Fruit fly (Drosophila melanogaster) whole organism, prepupa: Measurements from ENCODE around the gene CG15155.

Experiments used
- Blimp-1 ChIP-seq: fragments of 200-800 bp; sonication (Bioruptor generic); optimal IDR thresholded peaks from 3 replicates; lab custom pipeline; 2017; ENCODE audit warnings: missing biosample characterization, missing genetic modification characterization, mild to moderate bottlenecking, moderate library complexity, missing genetic modification reagents
- CG10631 ChIP-seq: fragments of 200-800 bp; sonication (Bioruptor generic); optimal IDR thresholded peaks from 2 replicates; lab custom pipeline; 2016; ENCODE audit warnings: missing biosample characterization, missing genetic modification characterization
- CG11762 ChIP-seq: fragments of 200-800 bp; sonication (Bioruptor generic); optimal IDR thresholded peaks from 3 replicates; lab custom pipeline; 2016; ENCODE audit warnings: missing biosample characterization, missing genetic modification characterization; ENCODE audit not compliant: insufficient read depth
- CG11902 ChIP-seq: fragments of 200-800 bp; sonication (Bioruptor generic); optimal IDR thresholded peaks from 3 replicates; lab custom pipeline; 2016; ENCODE audit warnings: missing biosample characterization, missing genetic modification characterization
- CG15336 ChIP-seq: fragments of 200-800 bp; sonication (Bioruptor generic); IDR thresholded peaks from 2 replicates; pipeline ENCODE4 v1.3.6; 2022; ENCODE audit warnings: missing biosample characterization, missing genetic modification characterization
- CG1621 ChIP-seq: fragments of 200-800 bp; sonication (Bioruptor generic); optimal IDR thresholded peaks from 3 replicates; lab custom pipeline; 2018; ENCODE audit warnings: missing biosample characterization, mild to moderate bottlenecking, missing genetic modification characterization
- CG16779 ChIP-seq: fragments of 200-800 bp; sonication (Bioruptor generic); optimal IDR thresholded peaks from 3 replicates; lab custom pipeline; 2017; ENCODE audit warnings: missing biosample characterization, mild to moderate bottlenecking, missing genetic modification characterization
- CG3032 ChIP-seq: fragments of 200-800 bp; optimal IDR thresholded peaks from 2 replicates; lab custom pipeline; 2019; ENCODE audit warnings: missing biosample characterization, mild to moderate bottlenecking, missing genetic modification characterization, moderate library complexity
- CG31627 ChIP-seq: fragments of 200-800 bp; sonication (Bioruptor generic); optimal IDR thresholded peaks from 3 replicates; lab custom pipeline; 2016; ENCODE audit warnings: missing biosample characterization, missing genetic modification characterization
- CG32006 ChIP-seq: fragments of 200-800 bp; sonication (Bioruptor generic); optimal IDR thresholded peaks from 3 replicates; lab custom pipeline; 2017; ENCODE audit warnings: missing biosample characterization, mild to moderate bottlenecking, missing genetic modification characterization
- CG34406 ChIP-seq: fragments of 200-800 bp; sonication (Bioruptor generic); optimal IDR thresholded peaks from 3 replicates; lab custom pipeline; 2016; ENCODE audit warnings: missing biosample characterization, missing genetic modification characterization
- CG4318 ChIP-seq: fragments of 200-800 bp; sonication (Bioruptor generic); optimal IDR thresholded peaks from 3 replicates; lab custom pipeline; 2017; ENCODE audit warnings: missing biosample characterization, mild to moderate bottlenecking, missing genetic modification characterization
- CG6276 ChIP-seq: fragments of 200-800 bp; sonication (Bioruptor generic); optimal IDR thresholded peaks from 2 replicates; lab custom pipeline; 2017; ENCODE audit warnings: missing biosample characterization, mild to moderate bottlenecking, missing genetic modification characterization
- CG6792 ChIP-seq: fragments of 200-800 bp; sonication (Bioruptor generic); optimal IDR thresholded peaks from 3 replicates; lab custom pipeline; 2016; ENCODE audit warnings: missing biosample characterization, missing genetic modification characterization
- CG6808 ChIP-seq: fragments of 200-800 bp; sonication (Bioruptor generic); optimal IDR thresholded peaks from 3 replicates; lab custom pipeline; 2017; ENCODE audit warnings: missing biosample characterization, missing genetic modification characterization, mild to moderate bottlenecking, moderate library complexity, missing genetic modification reagents
- CG8119 ChIP-seq: fragments of 200-800 bp; sonication (Bioruptor generic); IDR thresholded peaks from 3 replicates; pipeline ENCODE4 v1.3.6; 2022; ENCODE audit warnings: missing biosample characterization, missing genetic modification characterization
- CG8319 ChIP-seq: fragments of 200-800 bp; sonication (Bioruptor generic); optimal IDR thresholded peaks from 3 replicates; lab custom pipeline; 2016; ENCODE audit warnings: missing biosample characterization, missing genetic modification characterization
- CG8632 ChIP-seq: fragments of 200-800 bp; sonication (Bioruptor generic); optimal IDR thresholded peaks from 3 replicates; lab custom pipeline; 2016; ENCODE audit warnings: missing biosample characterization, missing genetic modification characterization
- CG9139 ChIP-seq: fragments of 200-800 bp; sonication (Bioruptor generic); optimal IDR thresholded peaks from 3 replicates; lab custom pipeline; 2017; ENCODE audit warnings: missing biosample characterization, mild to moderate bottlenecking, missing genetic modification characterization
- Eip75B ChIP-seq: fragments of 200-800 bp; sonication (Bioruptor generic); optimal IDR thresholded peaks from 3 replicates; lab custom pipeline; 2016; ENCODE audit warnings: missing biosample characterization, missing genetic modification characterization
- Eip93F ChIP-seq: fragments of 200-800 bp; sonication (Bioruptor generic); optimal IDR thresholded peaks from 2 replicates; lab custom pipeline; 2016; ENCODE audit warnings: missing biosample characterization, mild to moderate bottlenecking, missing genetic modification characterization
- Ets96B ChIP-seq: fragments of 200-800 bp; optimal IDR thresholded peaks from 2 replicates; lab custom pipeline; 2019; ENCODE audit warnings: missing biosample characterization, mild to moderate bottlenecking, missing genetic modification characterization, moderate library complexity
- Gug ChIP-seq: fragments of 200-800 bp; sonication (Bioruptor generic); IDR thresholded peaks from 2 replicates; pipeline ENCODE4 v1.3.6; 2022; ENCODE audit warnings: missing biosample characterization, missing genetic modification characterization
- Hr39 ChIP-seq: fragments of 200-800 bp; sonication (Bioruptor generic); optimal IDR thresholded peaks from 2 replicates; lab custom pipeline; 2016; ENCODE audit warnings: missing biosample characterization, missing genetic modification characterization
- Hr4 ChIP-seq: fragments of 200-800 bp; sonication (Bioruptor generic); optimal IDR thresholded peaks from 3 replicates; lab custom pipeline; 2016; ENCODE audit warnings: missing biosample characterization, missing genetic modification characterization
- Lpt ChIP-seq: fragments of 200-800 bp; sonication (Bioruptor generic); optimal IDR thresholded peaks from 3 replicates; lab custom pipeline; 2016; ENCODE audit warnings: missing biosample characterization, missing genetic modification characterization
- Met ChIP-seq: fragments of 200-800 bp; sonication (Bioruptor generic); optimal IDR thresholded peaks from 3 replicates; lab custom pipeline; 2016; ENCODE audit warnings: missing biosample characterization, missing genetic modification characterization
- OdsH ChIP-seq: fragments of 200-800 bp; sonication (Bioruptor generic); optimal IDR thresholded peaks from 3 replicates; lab custom pipeline; 2016; ENCODE audit warnings: missing biosample characterization, missing genetic modification characterization
- Smox ChIP-seq: fragments of 200-800 bp; sonication (Bioruptor generic); optimal IDR thresholded peaks from 3 replicates; lab custom pipeline; 2016; ENCODE audit warnings: missing biosample characterization, missing genetic modification characterization
- Sox102F ChIP-seq: fragments of 200-800 bp; sonication (Bioruptor generic); optimal IDR thresholded peaks from 2 replicates; lab custom pipeline; 2016; ENCODE audit warnings: missing biosample characterization, mild to moderate bottlenecking, missing genetic modification characterization
- Sox14 ChIP-seq: fragments of 200-800 bp; sonication (Bioruptor generic); optimal IDR thresholded peaks from 3 replicates; lab custom pipeline; 2016; ENCODE audit warnings: missing biosample characterization, missing genetic modification characterization
- Sox15 ChIP-seq: fragments of 200-800 bp; sonication (Bioruptor generic); optimal IDR thresholded peaks from 3 replicates; lab custom pipeline; 2016; ENCODE audit warnings: missing biosample characterization, missing genetic modification characterization
- achi ChIP-seq: fragments of 200-800 bp; sonication (Bioruptor generic); optimal IDR thresholded peaks from 3 replicates; lab custom pipeline; 2016; ENCODE audit warnings: missing biosample characterization, missing genetic modification characterization
- acj6 ChIP-seq: fragments of 200-800 bp; sonication (Bioruptor generic); optimal IDR thresholded peaks from 3 replicates; lab custom pipeline; 2016; ENCODE audit warnings: missing biosample characterization, missing genetic modification characterization
- cyc ChIP-seq: fragments of 200-800 bp; sonication (Bioruptor generic); optimal IDR thresholded peaks from 3 replicates; lab custom pipeline; 2016; ENCODE audit warnings: missing biosample characterization, missing genetic modification characterization
- dsx ChIP-seq: fragments of 200-800 bp; optimal IDR thresholded peaks from 3 replicates; lab custom pipeline; 2019; ENCODE audit warnings: missing biosample characterization, mild to moderate bottlenecking, missing genetic modification characterization, moderate library complexity; ENCODE audit not compliant: poor library complexity, severe bottlenecking
- eg ChIP-seq: fragments of 200-800 bp; sonication (Bioruptor generic); IDR thresholded peaks from 3 replicates; pipeline ENCODE4 v1.3.6; 2022; ENCODE audit warnings: missing biosample characterization, missing genetic modification characterization
- esn ChIP-seq: fragments of 200-800 bp; sonication (Bioruptor generic); optimal IDR thresholded peaks from 2 replicates; lab custom pipeline; 2016; ENCODE audit warnings: missing biosample characterization, mild to moderate bottlenecking, missing genetic modification characterization, moderate library complexity
- fd59A ChIP-seq: fragments of 200-800 bp; sonication (Bioruptor generic); optimal IDR thresholded peaks from 2 replicates; lab custom pipeline; 2017; ENCODE audit warnings: missing biosample characterization, mild to moderate bottlenecking, missing genetic modification characterization, missing genetic modification reagents
- fd85E ChIP-seq: fragments of 200-800 bp; sonication (Bioruptor generic); optimal IDR thresholded peaks from 3 replicates; lab custom pipeline; 2016; ENCODE audit warnings: missing biosample characterization, missing genetic modification characterization
- fkh ChIP-seq: fragments of 200-800 bp; sonication (Bioruptor generic); optimal IDR thresholded peaks from 3 replicates; lab custom pipeline; 2017; ENCODE audit warnings: missing biosample characterization, mild to moderate bottlenecking, missing genetic modification characterization, moderate library complexity
- net ChIP-seq: fragments of 200-800 bp; sonication (Bioruptor generic); optimal IDR thresholded peaks from 3 replicates; lab custom pipeline; 2016; ENCODE audit warnings: missing biosample characterization, missing genetic modification characterization
- salr ChIP-seq, 2 experiments: fragments of 200-800 bp; sonication (Bioruptor generic); optimal IDR thresholded peaks; 3 replicates each; lab custom pipeline; 2016 to 2018; ENCODE audit warnings: missing biosample characterization in 2 of 2, missing genetic modification characterization in 2 of 2, mild to moderate bottlenecking in 1 of 2
- svp ChIP-seq: fragments of 200-800 bp; sonication (Bioruptor generic); peaks from one replicate; lab custom pipeline; 2016; ENCODE audit warnings: missing biosample characterization, missing genetic modification characterization
- topi ChIP-seq: fragments of 200-800 bp; sonication (Bioruptor generic); optimal IDR thresholded peaks from 3 replicates; lab custom pipeline; 2016; ENCODE audit warnings: missing biosample characterization, missing genetic modification characterization
- vri ChIP-seq: fragments of 200-800 bp; sonication (Bioruptor generic); optimal IDR thresholded peaks from 3 replicates; lab custom pipeline; 2016; ENCODE audit warnings: missing biosample characterization, mild to moderate bottlenecking, missing genetic modification characterization

The CG15155 gene

DNA sequence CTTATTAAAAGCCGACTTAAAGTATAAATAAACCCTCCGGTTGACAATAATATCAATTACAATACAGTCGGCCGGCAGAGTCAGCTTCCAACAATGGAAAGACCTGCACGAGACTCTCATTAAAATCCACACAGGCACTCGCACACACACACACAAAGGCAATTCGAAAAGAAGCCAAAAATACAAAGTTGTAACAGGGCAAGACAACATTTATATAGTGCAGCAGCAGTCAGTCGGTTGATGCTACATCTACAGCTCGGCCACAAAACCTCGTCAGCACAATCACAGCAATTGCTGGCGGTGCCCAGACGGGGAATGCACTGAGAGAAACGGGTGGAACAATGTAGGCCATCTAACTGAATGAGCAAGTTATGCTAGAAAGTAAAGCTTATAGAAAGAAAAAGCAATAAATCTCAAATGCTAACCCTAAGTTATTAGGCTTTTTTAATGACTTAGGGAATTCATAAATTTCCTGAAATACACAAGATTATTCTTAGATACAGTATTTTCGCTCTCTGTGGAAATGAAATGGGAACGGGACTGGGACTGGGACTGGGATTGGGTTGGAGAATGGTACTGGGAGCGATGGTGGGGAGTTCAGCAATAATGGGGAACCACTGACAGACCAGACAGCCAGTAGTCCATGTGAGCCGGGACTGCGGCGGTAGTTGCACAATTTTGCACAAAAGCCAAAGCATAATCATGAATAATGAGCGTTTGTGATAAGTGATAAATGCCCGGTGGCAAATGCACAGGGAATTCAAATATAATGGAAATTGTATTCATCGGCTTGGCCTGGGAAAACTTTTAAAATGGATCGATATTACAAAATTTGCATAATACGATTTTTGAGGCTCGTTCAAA is 33.1 kb upstream of the CG15155 start (continued):
- TF ChIP-seq Blimp-1 (GFP tag; lab: Kevin White, UChicago) (peak; percentile 74), achi (GFP tag; lab: Kevin White, UChicago) (peak; percentile 95), CG8319 (GFP tag; lab: Kevin White, UChicago) (peak; percentile 94), CG11762 (GFP tag; lab: Kevin White, UChicago) (peak; percentile 95), CG4318 (GFP tag; lab: Kevin White, UChicago) (peak; percentile 90), Eip93F (peak; percentile 81), CG34406 (GFP tag; lab: Kevin White, UChicago) (peak; percentile 94), topi (GFP tag; lab: Kevin White, UChicago) (peak; percentile 96), esn (GFP tag; lab: Kevin White, UChicago) (peak; percentile 96), Met (peak; percentile 94), CG31627 (GFP tag; lab: Kevin White, UChicago) (peak; percentile 95), CG6792 (peak; percentile 98), CG16779 (peak; percentile 95), Sox14 (GFP tag; lab: Kevin White, UChicago) (peak; percentile 98), CG32006 (GFP tag; lab: Kevin White, UChicago) (peak; percentile 96), CG15336 (peak; percentile 98), OdsH (GFP tag; lab: Kevin White, UChicago) (peak; percentile 96), net (peak; percentile 96), eg (peak; percentile 97), fd85E (GFP tag; lab: Kevin White, UChicago) (peak; percentile 88), cyc (GFP tag; lab: Kevin White, UChicago) (peak; percentile 97), CG1621 (tag; lab: Kevin White, UChicago) (peak; percentile 97), Lpt (GFP tag; lab: Kevin White, UChicago) (peak; percentile 95), Hr39 (GFP tag; lab: Kevin White, UChicago) (peak; percentile 95), CG10631 (GFP tag; lab: Kevin White, UChicago) (peak; percentile 98), dsx (peak; percentile 99), Sox15 (GFP tag; lab: Kevin White, UChicago) (peak; percentile 93)

DNA sequence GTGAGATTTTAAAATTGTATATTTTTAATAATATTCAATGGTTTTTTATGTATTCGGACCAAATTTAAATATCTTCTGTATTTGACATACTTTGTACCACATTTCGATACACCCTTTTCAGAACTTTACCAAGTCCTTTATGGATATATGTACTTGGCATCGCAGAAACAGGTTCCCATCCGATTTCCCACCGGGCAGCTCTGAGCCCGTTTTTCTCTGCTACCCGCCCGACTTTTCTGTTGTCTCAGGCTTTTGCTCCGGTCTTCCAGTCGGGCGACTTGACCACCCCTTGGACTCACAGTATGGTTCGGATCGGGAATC is 32.5 kb upstream of the CG15155 start:
- peak; percentile 35 for TF ChIP-seq topi (GFP tag; lab: Kevin White, UChicago)
- peak; percentile 79 for TF ChIP-seq Ets96B (tag; lab: Kevin White, UChicago)
- peak; percentile 12 for TF ChIP-seq Sox102F (GFP tag; lab: Kevin White, UChicago)
- TF ChIP-seq CG11902 (GFP tag; lab: Kevin White, UChicago), result no peak
- no peak for TF ChIP-seq svp (GFP tag; lab: Kevin White, UChicago)
- TF ChIP-seq vri (GFP tag; lab: Kevin White, UChicago), result no peak
- TF ChIP-seq CG34406 (GFP tag; lab: Kevin White, UChicago), result peak; percentile 19
- TF ChIP-seq Sox14 (GFP tag; lab: Kevin White, UChicago), result no peak
- peak; percentile 62 for TF ChIP-seq CG1621 (tag; lab: Kevin White, UChicago)
- no peak for TF ChIP-seq fkh (GFP tag; lab: Kevin White, UChicago)
- TF ChIP-seq CG6276 (GFP tag; lab: Kevin White, UChicago), result peak; percentile 74
- peak; percentile 42 for TF ChIP-seq CG32006 (GFP tag; lab: Kevin White, UChicago)
- peak; percentile 47 for TF ChIP-seq CG10631 (GFP tag; lab: Kevin White, UChicago)
- no peak for TF ChIP-seq Eip75B (GFP tag; lab: Kevin White, UChicago)
- TF ChIP-seq fd59A (GFP tag; lab: Kevin White, UChicago), result peak; percentile 58
- peak; percentile 32 for TF ChIP-seq Hr4 (GFP tag; lab: Kevin White, UChicago)
- peak; percentile 50 for TF ChIP-seq net
- TF ChIP-seq Lpt (GFP tag; lab: Kevin White, UChicago), result peak; percentile 52
- TF ChIP-seq Gug (GFP tag; lab: Robert Waterston, UW), result peak; percentile 52
- TF ChIP-seq CG6808 (GFP tag; lab: Kevin White, UChicago), result peak; percentile 4
- TF ChIP-seq CG8119, result peak; percentile 80
- peak; percentile 47 for TF ChIP-seq CG9139 (GFP tag; lab: Kevin White, UChicago)
- TF ChIP-seq Met, result peak; percentile 3
- no peak for TF ChIP-seq fd85E (GFP tag; lab: Kevin White, UChicago)
- no peak for TF ChIP-seq Smox (GFP tag; lab: Kevin White, UChicago)
- peak in 1 of 2 experiments; percentile 42 for TF ChIP-seq salr (GFP tag; optimal IDR thresholded peaks at IDR 0.05; lab: Kevin White, UChicago)
- TF ChIP-seq dsx, result peak; percentile 37
- no peak for TF ChIP-seq Eip93F
- TF ChIP-seq Hr39 (GFP tag; lab: Kevin White, UChicago), result no peak
- TF ChIP-seq CG4318 (GFP tag; lab: Kevin White, UChicago), result peak; percentile 24
- peak; percentile 19 for TF ChIP-seq CG6792
- TF ChIP-seq acj6 (GFP tag; lab: Kevin White, UChicago), result peak; percentile 63
- TF ChIP-seq CG3032 (tag; lab: Kevin White, UChicago), result peak; percentile 73
- peak; percentile 40 for TF ChIP-seq CG11762 (GFP tag; lab: Kevin White, UChicago)
- TF ChIP-seq CG8632 (GFP tag; lab: Kevin White, UChicago), result peak; percentile 34
